Worm (Caenorhabditis elegans) whole organism, young adult: ENCODE results near the gene T24C4.3.

Source experiments
- B0261.1 ChIP-seq: sonication (generic microtip); optimal IDR thresholded peaks from 2 replicates; lab custom pipeline; 2016; ENCODE audit warnings: mild to moderate bottlenecking, missing genetic modification characterization, moderate library complexity, missing compliant biosample characterization
- B0336.3 ChIP-seq: fragments of 200-800 bp; sonication (Bioruptor generic); IDR thresholded peaks from 2 replicates; pipeline ENCODE4 v1.3.6; 2022; ENCODE audit warnings: missing genetic modification characterization, missing compliant biosample characterization
- C06A6.2 ChIP-seq: fragments of 200-800 bp; sonication (Bioruptor generic); conservative IDR thresholded peaks from 2 replicates; pipeline ENCODE4 v1.3.6; 2022; ENCODE audit warnings: missing genetic modification characterization, missing compliant biosample characterization
- F10E7.11 ChIP-seq: sonication (generic microtip); optimal IDR thresholded peaks from 2 replicates; lab custom pipeline; 2017; ENCODE audit warnings: mild to moderate bottlenecking, missing genetic modification characterization, moderate library complexity, missing compliant biosample characterization
- F22D6.2 ChIP-seq: sonication (generic microtip); optimal IDR thresholded peaks from 2 replicates; lab custom pipeline; 2016; ENCODE audit warnings: mild to moderate bottlenecking, missing genetic modification characterization, missing compliant biosample characterization
- F23B12.7 ChIP-seq: sonication (generic microtip); optimal IDR thresholded peaks from 2 replicates; lab custom pipeline; 2017; ENCODE audit warnings: missing genetic modification characterization, mild to moderate bottlenecking, missing compliant biosample characterization, antibody characterized with exemption, moderate library complexity; ENCODE audit not compliant: insufficient read depth
- F39B2.1 ChIP-seq: fragments of 200-800 bp; sonication (Bioruptor generic); IDR thresholded peaks from 2 replicates; pipeline ENCODE4 v1.3.6; 2022; ENCODE audit warnings: missing genetic modification reagents, missing genetic modification characterization, missing compliant biosample characterization
- F49E8.2 ChIP-seq: sonication (generic microtip); optimal IDR thresholded peaks from 3 replicates; lab custom pipeline; 2017; ENCODE audit warnings: missing genetic modification characterization, mild to moderate bottlenecking, missing compliant biosample characterization, antibody characterized with exemption, moderate library complexity; ENCODE audit not compliant: insufficient read depth
- F55B11.4 ChIP-seq: sonication (generic microtip); optimal IDR thresholded peaks from 2 replicates; lab custom pipeline; 2016; ENCODE audit warnings: missing compliant biosample characterization, missing genetic modification characterization, borderline replicate concordance; ENCODE audit not compliant: insufficient read depth
- K12H6.12 ChIP-seq: fragments of 200-800 bp; sonication (Bioruptor generic); optimal IDR thresholded peaks from 2 replicates; lab custom pipeline; 2018; ENCODE audit warnings: mild to moderate bottlenecking, missing genetic modification characterization, missing compliant biosample characterization
- T07F8.4 ChIP-seq: sonication (generic microtip); optimal IDR thresholded peaks from 2 replicates; lab custom pipeline; 2016; ENCODE audit warnings: mild to moderate bottlenecking, missing genetic modification characterization, moderate library complexity, missing compliant biosample characterization
- Y53G8AR.9 ChIP-seq: fragments of 200-800 bp; sonication (Bioruptor generic); conservative IDR thresholded peaks from 2 replicates; pipeline ENCODE4 v1.3.6; 2022; ENCODE audit warnings: missing genetic modification reagents, missing genetic modification characterization, missing compliant biosample characterization
- Y56A3A.18 ChIP-seq: fragments of 200-800 bp; sonication (Bioruptor generic); IDR thresholded peaks from 2 replicates; pipeline ENCODE4 v1.3.6; 2022; ENCODE audit warnings: missing genetic modification reagents, missing genetic modification characterization, missing compliant biosample characterization
- ZK185.1 ChIP-seq: sonication (generic microtip); optimal IDR thresholded peaks from 2 replicates; lab custom pipeline; 2016; ENCODE audit warnings: mild to moderate bottlenecking, missing genetic modification characterization, missing compliant biosample characterization; ENCODE audit not compliant: poor library complexity, severe bottlenecking
- aptf-2 ChIP-seq: fragments of 200-800 bp; sonication (Bioruptor generic); conservative IDR thresholded peaks from 2 replicates; pipeline ENCODE4 v1.3.6; 2022; ENCODE audit warnings: missing genetic modification reagents, missing genetic modification characterization, missing compliant biosample characterization
- atf-7 ChIP-seq: sonication (generic microtip); optimal IDR thresholded peaks from 2 replicates; lab custom pipeline; 2017; ENCODE audit warnings: mild to moderate bottlenecking, missing genetic modification characterization, missing compliant biosample characterization
- bed-2 ChIP-seq: fragments of 200-800 bp; sonication (Bioruptor generic); IDR thresholded peaks from 2 replicates; pipeline ENCODE4 v1.3.6; 2022; ENCODE audit warnings: missing genetic modification reagents, missing genetic modification characterization, missing compliant biosample characterization
- cebp-1 ChIP-seq, 2 experiments: fragments of 200-800 bp in 1 of 2; sonication (Bioruptor generic) in 1 of 2; sonication (generic microtip) in 1 of 2; IDR thresholded peaks in 1 of 2; optimal IDR thresholded peaks in 1 of 2; 2 replicates each; pipeline versions ENCODE4 v1.3.6 to Lab custom; 2017 to 2022; ENCODE audit warnings: missing compliant biosample characterization in 2 of 2, missing genetic modification characterization in 2 of 2, mild to moderate bottlenecking in 1 of 2, missing genetic modification reagents in 1 of 2, moderate library complexity in 1 of 2
- cebp-2 ChIP-seq: fragments of 200-800 bp; sonication (Bioruptor generic); IDR thresholded peaks from 2 replicates; pipeline ENCODE4 v1.3.6; 2022; ENCODE audit warnings: missing genetic modification characterization, missing compliant biosample characterization
- ceh-58 ChIP-seq: fragments of 200-800 bp; sonication (Bioruptor generic); IDR thresholded peaks from 2 replicates; pipeline ENCODE4 v1.3.6; 2022; ENCODE audit warnings: missing genetic modification characterization, missing compliant biosample characterization
- efl-1 ChIP-seq: fragments of 150-350 bp; optimal IDR thresholded peaks from 2 replicates; lab custom pipeline; 2014; ENCODE audit warnings: missing biosample characterization, missing genetic modification reagents, missing genetic modification characterization
- egl-18 ChIP-seq: fragments of 200-800 bp; sonication (Bioruptor generic); IDR thresholded peaks from 2 replicates; pipeline ENCODE4 v1.3.6; 2022; ENCODE audit warnings: missing genetic modification reagents, missing genetic modification characterization, missing compliant biosample characterization
- egl-44 ChIP-seq: fragments of 200-800 bp; sonication (Bioruptor generic); IDR thresholded peaks from 2 replicates; pipeline ENCODE4 v1.3.6; 2022; ENCODE audit warnings: missing genetic modification reagents, missing genetic modification characterization, missing compliant biosample characterization
- egrh-3 ChIP-seq: fragments of 200-800 bp; sonication (Bioruptor generic); IDR thresholded peaks from 2 replicates; pipeline ENCODE4 v1.3.6; 2022; ENCODE audit warnings: missing genetic modification reagents, missing genetic modification characterization, missing compliant biosample characterization
- ets-4 ChIP-seq: fragments of 200-800 bp; sonication (Bioruptor generic); optimal IDR thresholded peaks from 2 replicates; lab custom pipeline; 2018; ENCODE audit warnings: mild to moderate bottlenecking, missing genetic modification characterization, missing compliant biosample characterization
- fkh-3 ChIP-seq: sonication (generic microtip); optimal IDR thresholded peaks from 2 replicates; lab custom pipeline; 2016; ENCODE audit warnings: mild to moderate bottlenecking, missing genetic modification characterization, missing compliant biosample characterization
- hmg-20 ChIP-seq: fragments of 200-800 bp; sonication (Bioruptor generic); IDR thresholded peaks from 2 replicates; pipeline ENCODE4 v1.3.6; 2022; ENCODE audit warnings: missing genetic modification reagents, missing genetic modification characterization, missing compliant biosample characterization
- lag-1 ChIP-seq: fragments of 200-800 bp; sonication (Bioruptor generic); IDR thresholded peaks from 2 replicates; pipeline ENCODE4 v1.3.6; 2022; ENCODE audit warnings: missing genetic modification reagents, missing genetic modification characterization, missing compliant biosample characterization
- lin-35 ChIP-seq, 3 experiments: fragments of 150-350 bp in 2 of 3; sonication (generic microtip) in 1 of 3; optimal IDR thresholded peaks; 2 replicates each; lab custom pipeline; 2014 to 2018; ENCODE audit warnings: missing biosample characterization in 3 of 3, missing genetic modification characterization in 3 of 3, missing genetic modification reagents in 3 of 3
- lsl-1 ChIP-seq: fragments of 200-800 bp; sonication (Bioruptor generic); optimal IDR thresholded peaks from 2 replicates; lab custom pipeline; 2018; ENCODE audit warnings: mild to moderate bottlenecking, missing genetic modification characterization, moderate library complexity, missing compliant biosample characterization
- madf-6 ChIP-seq: fragments of 200-800 bp; sonication (Bioruptor generic); IDR thresholded peaks from 2 replicates; pipeline ENCODE4 v1.3.6; 2022; ENCODE audit warnings: missing genetic modification reagents, missing genetic modification characterization, missing compliant biosample characterization
- mes-4 ChIP-seq: sonication (generic microtip); optimal IDR thresholded peaks from 2 replicates; lab custom pipeline; 2016; ENCODE audit warnings: missing genotype, missing genetic modification characterization, missing compliant biosample characterization
- mxl-1 ChIP-seq: sonication (generic microtip); optimal IDR thresholded peaks from 2 replicates; lab custom pipeline; 2016; ENCODE audit warnings: missing genetic modification characterization, missing compliant biosample characterization
- nfyb-1 ChIP-seq: fragments of 200-800 bp; sonication (Bioruptor generic); IDR thresholded peaks from 2 replicates; pipeline ENCODE4 v1.3.6; 2022; ENCODE audit warnings: missing genetic modification reagents, missing genetic modification characterization, missing compliant biosample characterization
- nhr-179 ChIP-seq: sonication (generic microtip); optimal IDR thresholded peaks from 2 replicates; lab custom pipeline; 2016; ENCODE audit warnings: mild to moderate bottlenecking, missing genetic modification characterization, missing compliant biosample characterization
- pbrm-1 ChIP-seq: fragments of 200-800 bp; sonication (Bioruptor generic); IDR thresholded peaks from 2 replicates; pipeline ENCODE4 v1.3.6; 2022; ENCODE audit warnings: missing genetic modification reagents, missing genetic modification characterization, missing compliant biosample characterization
- pha-4 ChIP-seq: fragments of 150-350 bp; sonication (generic microtip); optimal IDR thresholded peaks from 2 replicates; lab custom pipeline; 2014; ENCODE audit warnings: missing biosample characterization, missing genetic modification reagents, missing genetic modification characterization
- rcor-1 ChIP-seq: fragments of 200-800 bp; sonication (Bioruptor generic); IDR thresholded peaks from 2 replicates; pipeline ENCODE4 v1.3.6; 2022; ENCODE audit warnings: missing genetic modification reagents, missing genetic modification characterization, missing compliant biosample characterization
- rec-8 ChIP-seq, 2 experiments: sonication (generic microtip); optimal IDR thresholded peaks; 2 replicates each; lab custom pipeline; 2016; ENCODE audit warnings: mild to moderate bottlenecking in 2 of 2, missing genetic modification characterization in 2 of 2, missing genetic modification reagents in 2 of 2, missing genotype in 2 of 2, missing biosample characterization in 1 of 2, missing compliant biosample characterization in 1 of 2, moderate library complexity in 1 of 2
- sea-2 ChIP-seq: fragments of 200-800 bp; sonication (Bioruptor generic); IDR thresholded peaks from 2 replicates; pipeline ENCODE4 v1.3.6; 2022; ENCODE audit warnings: missing genetic modification characterization, missing compliant biosample characterization
- sptf-2 ChIP-seq: fragments of 200-800 bp; sonication (Bioruptor generic); optimal IDR thresholded peaks from 2 replicates; lab custom pipeline; 2018; ENCODE audit warnings: mild to moderate bottlenecking, missing genetic modification characterization, missing compliant biosample characterization
- tbp1 ChIP-seq: fragments of 200-800 bp; sonication (Bioruptor generic); optimal IDR thresholded peaks from 2 replicates; lab custom pipeline; 2018; ENCODE audit warnings: mild to moderate bottlenecking, missing genetic modification characterization, missing compliant biosample characterization
- tlf-1 ChIP-seq: fragments of 200-800 bp; sonication (Bioruptor generic); optimal IDR thresholded peaks from 2 replicates; lab custom pipeline; 2018; ENCODE audit warnings: mild to moderate bottlenecking, missing genetic modification characterization, missing compliant biosample characterization
- unc-130 ChIP-seq: sonication (generic microtip); optimal IDR thresholded peaks from 2 replicates; lab custom pipeline; 2016; ENCODE audit warnings: missing genetic modification reagents, missing genetic modification characterization, missing compliant biosample characterization
- unc-62 ChIP-seq: fragments of 150-350 bp; optimal IDR thresholded peaks from 2 replicates; lab custom pipeline; 2014; ENCODE audit warnings: missing biosample characterization, missing genetic modification reagents, missing genetic modification characterization
- zfh-2 ChIP-seq: fragments of 200-800 bp; sonication (Bioruptor generic); conservative IDR thresholded peaks from 2 replicates; pipeline ENCODE4 v1.3.6; 2022; ENCODE audit warnings: missing genetic modification reagents, missing genetic modification characterization, missing compliant biosample characterization
- ztf-25 ChIP-seq: fragments of 200-800 bp; sonication (Bioruptor generic); IDR thresholded peaks from 2 replicates; pipeline ENCODE4 v1.3.6; 2022; ENCODE audit warnings: missing genetic modification reagents, missing genetic modification characterization, missing compliant biosample characterization
- ztf-26 ChIP-seq: sonication (generic microtip); optimal IDR thresholded peaks from 2 replicates; lab custom pipeline; 2017; ENCODE audit warnings: missing genetic modification characterization, missing compliant biosample characterization
- ztf-6 ChIP-seq: fragments of 200-800 bp; sonication (Bioruptor generic); IDR thresholded peaks from 2 replicates; pipeline ENCODE4 v1.3.6; 2022; ENCODE audit warnings: missing genetic modification reagents, missing genetic modification characterization, missing compliant biosample characterization

Gene T24C4.3

ce11 chrIII:900134-900533, 27.9 kb upstream of the T24C4.3 start:
- TF ChIP-seq F23B12.7 (tag; lab: Kevin White, UChicago), result no peak
- no peak for TF ChIP-seq C06A6.2 (GFP tag; lab: Robert Waterston, UW)
- TF ChIP-seq sptf-2 (GFP tag; lab: Kevin White, UChicago), result no peak
- TF ChIP-seq atf-7 (tag; lab: Kevin White, UChicago), result no peak
- no peak for TF ChIP-seq B0261.1 (tag; lab: Kevin White, UChicago)
- TF ChIP-seq nfyb-1 (GFP tag; lab: Robert Waterston, UW), result no peak
- TF ChIP-seq zfh-2, result no peak
- TF ChIP-seq K12H6.12, result no peak
- TF ChIP-seq fkh-3 (tag; lab: Kevin White, UChicago), result no peak
- TF ChIP-seq mxl-1 (tag; lab: Kevin White, UChicago), result no peak
- no peak for TF ChIP-seq pha-4 (tag; lab: Kevin White, UChicago)
- no peak for TF ChIP-seq bed-2
- TF ChIP-seq F22D6.2 (tag; lab: Kevin White, UChicago), result no peak
- TF ChIP-seq cebp-2 (GFP tag; lab: Robert Waterston, UW), result no peak
- no peak for TF ChIP-seq unc-130 (GFP tag; lab: Kevin White, UChicago)
- no peak for TF ChIP-seq ztf-26 (tag; lab: Kevin White, UChicago)
- no peak for TF ChIP-seq F55B11.4 (tag; lab: Kevin White, UChicago)
- no peak for TF ChIP-seq egrh-3 (GFP tag; lab: Robert Waterston, UW)
- no peak for TF ChIP-seq ztf-6 (GFP tag; lab: Robert Waterston, UW)
- TF ChIP-seq lsl-1 (GFP tag; lab: Kevin White, UChicago), result no peak
- no peak for TF ChIP-seq pbrm-1 (GFP tag; lab: Robert Waterston, UW)
- no peak for TF ChIP-seq ets-4 (GFP tag; lab: Kevin White, UChicago)
- no peak for TF ChIP-seq unc-62
- no peak for TF ChIP-seq sea-2 (GFP tag; lab: Robert Waterston, UW)
- no peak for TF ChIP-seq Y56A3A.18 (GFP tag; lab: Robert Waterston, UW)
- TF ChIP-seq Y53G8AR.9 (GFP tag; lab: Robert Waterston, UW), result 0 out of 2 replicates have a peak, but pooled peaks have one; percentile 62
- TF ChIP-seq tlf-1 (GFP tag; lab: Kevin White, UChicago), result no peak
- no peak for TF ChIP-seq hmg-20 (GFP tag; lab: Robert Waterston, UW)
- no peak for TF ChIP-seq F49E8.2 (tag; lab: Kevin White, UChicago)
- no peak for TF ChIP-seq nhr-179 (tag; lab: Kevin White, UChicago)
- TF ChIP-seq B0336.3 (GFP tag; lab: Robert Waterston, UW), result peak; percentile 46; the same call in 1 of the 2 replicates
- no peak for TF ChIP-seq efl-1 (GFP tag; lab: Kevin White, UChicago)
- no peak for TF ChIP-seq ZK185.1
- no peak for TF ChIP-seq ztf-25 (GFP tag; lab: Robert Waterston, UW)
- no peak for TF ChIP-seq F39B2.1 (GFP tag; lab: Robert Waterston, UW)
- TF ChIP-seq madf-6 (GFP tag; lab: Robert Waterston, UW), result peak; percentile 30; the same call in 1 of the 2 replicates
- no peak for TF ChIP-seq T07F8.4 (tag; lab: Kevin White, UChicago)
- TF ChIP-seq egl-44 (GFP tag; lab: Robert Waterston, UW), result no peak
- no peak for TF ChIP-seq ceh-58 (GFP tag; lab: Robert Waterston, UW)
- TF ChIP-seq egl-18, result no peak
- TF ChIP-seq rcor-1, result no peak
- no peak for TF ChIP-seq tbp1 (GFP tag; lab: Kevin White, UChicago)
- TF ChIP-seq mes-4 (tag; lab: Kevin White, UChicago), result no peak
- peak; percentile 20 for TF ChIP-seq F10E7.11 (tag; lab: Kevin White, UChicago)
- TF ChIP-seq cebp-1 (GFP tag; IDR thresholded peaks at IDR 0.05; lab: Robert Waterston, UW), result no peak
- no peak for TF ChIP-seq cebp-1 (tag; optimal IDR thresholded peaks at IDR 0.05; lab: Kevin White, UChicago)
- TF ChIP-seq lin-35 (GFP tag; optimal IDR thresholded peaks at IDR 0.05; lab: Kevin White, UChicago), result no peak
- TF ChIP-seq aptf-2, result no peak
- TF ChIP-seq rec-8 (tag; optimal IDR thresholded peaks at IDR 0.05; lab: Kevin White, UChicago), result no peak
- no peak for TF ChIP-seq lag-1
